Worm (Caenorhabditis elegans) whole organism, mixed stage, embryonic: ENCODE measurements around the gene F22B3.7.
A peak's percentile ranks its signal among the peaks of the same experiment; 100 is the strongest.

Experiments
- M03D4.4 ChIP-seq: sonication (generic microtip); optimal IDR thresholded peaks from 2 replicates; lab custom pipeline; 2017; ENCODE audit warnings: mild to moderate bottlenecking, missing genetic modification characterization, missing compliant biosample characterization
- blmp-1 ChIP-seq: fragments of 150-350 bp; optimal IDR thresholded peaks from 2 replicates; lab custom pipeline; 2014; ENCODE audit warnings: missing biosample characterization, missing genetic modification characterization
- ceh-43 ChIP-seq: fragments of 200-800 bp; sonication (Bioruptor generic); optimal IDR thresholded peaks from 2 replicates; lab custom pipeline; 2018; ENCODE audit warnings: mild to moderate bottlenecking, missing genetic modification characterization, moderate library complexity, missing compliant biosample characterization
- ceh-83 ChIP-seq: fragments of 200-800 bp; sonication (Bioruptor generic); optimal IDR thresholded peaks from 2 replicates; lab custom pipeline; 2018; ENCODE audit warnings: mild to moderate bottlenecking, missing genetic modification characterization, missing compliant biosample characterization
- ces-1 ChIP-seq: fragments of 150-350 bp; optimal IDR thresholded peaks from 2 replicates; lab custom pipeline; 2014; ENCODE audit warnings: missing biosample characterization, missing genetic modification reagents, missing genetic modification characterization
- cnd-1 ChIP-seq: fragments of 200-800 bp; sonication (Bioruptor generic); optimal IDR thresholded peaks from 2 replicates; lab custom pipeline; 2018; ENCODE audit warnings: mild to moderate bottlenecking, missing genetic modification characterization, missing compliant biosample characterization
- drap-1 ChIP-seq: fragments of 200-800 bp; sonication (Bioruptor generic); optimal IDR thresholded peaks from 3 replicates; lab custom pipeline; 2018; ENCODE audit warnings: mild to moderate bottlenecking, missing genetic modification characterization, missing compliant biosample characterization
- elt-1 ChIP-seq: sonication (generic microtip); optimal IDR thresholded peaks from 2 replicates; lab custom pipeline; 2017; ENCODE audit warnings: missing genetic modification characterization, mild to moderate bottlenecking, missing compliant biosample characterization, antibody characterized with exemption, moderate library complexity, borderline replicate concordance; ENCODE audit not compliant: insufficient read depth
- hlh-1 ChIP-seq: fragments of 150-350 bp; optimal IDR thresholded peaks from 2 replicates; lab custom pipeline; 2014; ENCODE audit warnings: missing biosample characterization, missing genetic modification reagents, missing genetic modification characterization
- lin-13 ChIP-seq: fragments of 150-350 bp; optimal IDR thresholded peaks from 2 replicates; lab custom pipeline; 2014; ENCODE audit warnings: missing biosample characterization, missing genetic modification characterization
- lin-32 ChIP-seq: fragments of 200-800 bp; sonication (Bioruptor generic); optimal IDR thresholded peaks from 2 replicates; lab custom pipeline; 2018; ENCODE audit warnings: mild to moderate bottlenecking, missing genetic modification characterization, missing compliant biosample characterization
- mep-1 ChIP-seq: fragments of 150-350 bp; optimal IDR thresholded peaks from 2 replicates; lab custom pipeline; 2017; ENCODE audit warnings: missing biosample characterization, missing genetic modification reagents, missing genetic modification characterization, inconsistent platforms
- mls-2 ChIP-seq: sonication (generic microtip); optimal IDR thresholded peaks from 2 replicates; lab custom pipeline; 2016; ENCODE audit warnings: mild to moderate bottlenecking, missing genetic modification characterization, moderate library complexity, missing compliant biosample characterization
- nhr-2 ChIP-seq: fragments of 150-350 bp; optimal IDR thresholded peaks from 2 replicates; lab custom pipeline; 2014; ENCODE audit warnings: missing biosample characterization, missing genetic modification characterization
- nhr-237 ChIP-seq: fragments of 150-350 bp; optimal IDR thresholded peaks from 2 replicates; lab custom pipeline; 2014; ENCODE audit warnings: missing biosample characterization, missing genetic modification characterization
- nhr-28 ChIP-seq: fragments of 150-350 bp; optimal IDR thresholded peaks from 2 replicates; lab custom pipeline; 2014; ENCODE audit warnings: missing biosample characterization, missing genetic modification characterization
- nhr-76 ChIP-seq: sonication (generic microtip); optimal IDR thresholded peaks from 2 replicates; lab custom pipeline; 2017; ENCODE audit warnings: missing biosample characterization, missing genetic modification characterization
- pha-4 ChIP-seq: fragments of 150-350 bp; optimal IDR thresholded peaks from 2 replicates; lab custom pipeline; 2018; ENCODE audit warnings: missing biosample characterization, missing genetic modification reagents, missing genetic modification characterization
- sem-2 ChIP-seq: fragments of 200-800 bp; sonication (Bioruptor generic); optimal IDR thresholded peaks from 2 replicates; lab custom pipeline; 2018; ENCODE audit warnings: mild to moderate bottlenecking, missing genetic modification characterization, missing compliant biosample characterization
- tbx-8 ChIP-seq: fragments of 200-800 bp; sonication (Bioruptor generic); optimal IDR thresholded peaks from 2 replicates; lab custom pipeline; 2018; ENCODE audit warnings: mild to moderate bottlenecking, missing genetic modification characterization, moderate library complexity, missing compliant biosample characterization
- unc-120 ChIP-seq: sonication (generic microtip); optimal IDR thresholded peaks from 2 replicates; lab custom pipeline; 2017; ENCODE audit warnings: missing genetic modification characterization, missing compliant biosample characterization; ENCODE audit not compliant: poor library complexity, severe bottlenecking
- zip-8 ChIP-seq: fragments of 150-350 bp; optimal IDR thresholded peaks from 2 replicates; lab custom pipeline; 2014; ENCODE audit warnings: missing biosample characterization, missing genetic modification characterization
- ztf-11 ChIP-seq: fragments of 150-350 bp; optimal IDR thresholded peaks from 2 replicates; lab custom pipeline; 2014; ENCODE audit warnings: missing biosample characterization, missing genetic modification characterization

The F22B3.7 gene

DNA sequence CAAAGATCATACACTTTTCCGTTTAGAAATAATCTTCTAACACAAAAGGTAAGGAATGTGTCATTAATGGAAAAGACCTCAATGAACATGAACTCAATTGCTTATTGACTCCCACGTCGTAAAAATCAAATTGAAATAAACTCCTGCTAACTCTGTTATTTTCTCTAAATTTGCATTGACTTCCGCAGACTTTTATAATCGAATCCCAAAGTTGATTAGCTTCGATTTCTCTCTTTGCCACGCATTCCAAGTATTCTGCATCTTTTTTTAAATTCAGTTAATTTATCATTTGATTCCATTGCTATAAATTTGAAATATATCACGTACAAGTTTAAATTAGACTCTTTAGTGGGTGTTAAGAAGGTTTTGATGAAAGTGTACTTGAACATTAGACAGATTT lies 32.9 kb downstream of the F22B3.7 start:
- peak; percentile 49 for TF ChIP-seq ces-1 (GFP tag; lab: Kevin White, UChicago)
- TF ChIP-seq nhr-2 (tag; lab: Kevin White, UChicago), result no peak

DNA sequence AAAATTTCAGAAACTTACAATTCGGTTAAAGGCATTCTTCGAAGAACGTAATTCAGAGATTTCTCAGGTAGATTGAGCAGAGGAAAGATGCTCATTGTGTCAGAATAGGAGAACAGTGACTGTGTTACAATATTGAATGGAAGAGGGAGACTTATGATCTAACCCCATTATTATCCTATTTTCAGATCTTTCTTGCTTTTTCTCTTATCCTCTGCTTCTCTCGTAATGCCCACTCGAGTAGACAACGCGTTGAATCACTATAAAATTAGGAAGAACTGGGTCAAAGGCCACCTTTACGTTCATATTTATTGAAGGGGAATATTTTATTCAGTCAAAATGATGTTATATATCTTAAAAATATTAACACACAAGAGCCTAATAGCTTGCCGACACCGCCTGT lies 42.3 kb downstream of the F22B3.7 start, which contains the start of gene fbxb-76:
Gene fbxb-76 (minus strand): TSS at position 101 of the 400 bp plus-strand sequence.
- no peak for TF ChIP-seq nhr-2 (tag; lab: Kevin White, UChicago)
- TF ChIP-seq ceh-83 (GFP tag; lab: Kevin White, UChicago), result no peak
- TF ChIP-seq mls-2 (tag; lab: Kevin White, UChicago), result no peak
- TF ChIP-seq, all 35 proteins: peak for 0

DNA sequence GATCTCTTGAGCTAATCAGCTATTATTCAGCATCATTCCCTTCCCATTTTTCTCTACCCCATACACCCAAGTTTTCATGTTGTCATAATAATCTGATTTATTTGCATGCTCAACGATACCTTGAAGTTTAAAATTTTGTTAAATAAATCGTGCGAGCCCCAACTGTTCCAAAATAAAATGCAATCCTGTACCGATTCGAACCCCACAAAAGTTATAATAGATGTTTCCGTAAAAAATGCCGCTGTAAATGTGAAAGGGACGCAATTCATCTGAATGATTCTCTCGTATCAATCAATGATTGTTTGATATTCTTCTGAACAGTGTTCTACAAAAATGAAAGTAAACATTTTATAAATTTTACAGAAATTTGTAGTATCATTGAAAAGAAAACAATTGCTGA lies 44.2 kb downstream of the F22B3.7 start:
- TF ChIP-seq nhr-237 (tag; lab: Kevin White, UChicago) (no peak), cnd-1 (tag; lab: Kevin White, UChicago) (no peak), unc-120 (tag; lab: Kevin White, UChicago) (no peak), elt-1 (tag; lab: Kevin White, UChicago) (no peak), ztf-11 (tag; lab: Kevin White, UChicago) (no peak), lin-32 (GFP tag; lab: Kevin White, UChicago) (no peak), zip-8 (no peak), sem-2 (GFP tag; lab: Kevin White, UChicago) (no peak), nhr-2 (tag; lab: Kevin White, UChicago) (no peak), ceh-43 (GFP tag; lab: Kevin White, UChicago) (no peak), M03D4.4 (tag; lab: Kevin White, UChicago) (no peak), drap-1 (GFP tag; lab: Kevin White, UChicago) (no peak), ceh-83 (GFP tag; lab: Kevin White, UChicago) (no peak), blmp-1 (tag; lab: Kevin White, UChicago) (no peak)

DNA sequence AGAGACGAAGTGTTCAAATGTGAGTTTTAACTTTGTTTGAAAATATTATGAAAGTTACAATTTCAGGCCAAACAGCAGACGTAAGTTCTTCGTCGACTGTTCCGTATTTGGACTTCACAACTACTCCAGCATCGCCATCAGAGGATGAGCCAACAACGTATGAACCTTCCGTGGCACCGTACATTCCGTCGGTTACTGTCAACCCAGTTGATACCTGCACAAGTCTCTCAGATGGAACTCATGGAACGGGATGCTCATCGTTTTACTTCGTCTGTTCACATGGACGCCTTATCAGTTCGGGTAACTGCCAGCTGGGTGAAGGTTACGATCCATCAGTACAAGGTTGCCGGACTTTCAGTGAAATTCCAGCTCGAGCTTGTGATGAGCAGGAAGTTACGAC lies 45.9 kb downstream of the F22B3.7 start:
- TF ChIP-seq tbx-8 (GFP tag; lab: Kevin White, UChicago) (no peak), ceh-83 (GFP tag; lab: Kevin White, UChicago) (no peak), mep-1 (tag; lab: Kevin White, UChicago) (no peak), lin-13 (tag; lab: Kevin White, UChicago) (no peak), mls-2 (tag; lab: Kevin White, UChicago) (no peak), nhr-76 (tag; lab: Kevin White, UChicago) (no peak), pha-4 (tag; lab: Kevin White, UChicago) (no peak), nhr-28 (tag; lab: Kevin White, UChicago) (no peak)

DNA sequence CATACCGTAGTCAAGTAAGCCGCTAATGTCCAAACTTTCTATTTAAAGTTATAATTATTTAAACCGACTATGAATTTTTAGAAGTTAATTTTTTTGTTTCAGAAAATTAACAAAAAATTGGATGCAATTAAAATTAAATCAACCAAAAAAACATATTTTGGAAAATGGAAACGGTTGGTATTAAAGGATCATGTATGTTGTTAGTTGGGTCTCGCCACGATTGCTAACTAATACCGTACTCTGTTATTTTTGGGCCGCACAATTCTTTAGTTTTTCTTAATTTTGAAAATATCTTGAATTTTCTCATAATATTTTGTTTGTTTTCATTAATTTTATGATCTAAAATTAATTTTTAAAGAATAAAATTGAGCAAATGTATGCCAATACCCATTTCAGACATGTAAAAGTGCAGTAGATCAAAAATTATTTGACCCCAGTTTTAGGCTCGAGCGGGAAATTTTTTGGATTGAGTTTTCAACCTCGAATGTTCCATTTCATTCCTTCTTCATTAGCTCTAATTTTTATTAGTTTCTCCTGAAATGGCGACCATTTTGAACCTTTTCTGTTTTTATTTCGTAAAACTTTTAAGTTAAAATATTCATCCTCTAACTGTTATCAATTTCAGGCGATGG lies 49.1 kb downstream of the F22B3.7 start, which contains the start of gene cbd-1:
Gene cbd-1 (plus strand): TSS at position 626 of the 632 bp plus-strand sequence.
- TF ChIP-seq elt-1 (tag; lab: Kevin White, UChicago), result no peak
- no peak for TF ChIP-seq lin-13 (tag; lab: Kevin White, UChicago)

DNA sequence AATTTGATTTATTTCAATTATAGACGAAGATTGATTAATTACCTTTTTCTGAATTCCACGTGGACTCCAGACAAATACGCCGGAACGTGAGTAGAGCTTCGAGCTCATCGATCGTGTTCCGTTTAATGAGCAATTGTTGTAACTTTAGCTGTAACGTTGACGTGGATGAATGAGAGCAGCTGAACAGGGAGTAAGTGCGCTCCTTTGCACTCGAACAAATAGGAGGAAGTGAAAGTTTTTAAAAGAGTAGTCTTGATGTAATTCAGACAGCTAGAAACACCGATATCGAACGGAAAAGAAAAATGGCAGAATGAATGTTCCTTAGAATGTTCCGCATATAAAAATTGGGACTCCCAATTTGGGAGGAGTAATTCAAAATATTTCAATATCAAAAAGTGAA lies 50.0 kb downstream of the F22B3.7 start, which contains the start of gene sec-31:
Gene sec-31 (minus strand): TSS at position 148 of the 400 bp plus-strand sequence.
- peak; percentile 77 for TF ChIP-seq hlh-1
- no peak for TF ChIP-seq drap-1 (GFP tag; lab: Kevin White, UChicago)
